Worm (Caenorhabditis elegans) whole organism, dauer: Measurements from ENCODE around the gene gln-6.

Experiments
- unc-62 ChIP-seq: sonication (generic microtip); optimal IDR thresholded peaks from 2 replicates; lab custom pipeline; 2017; ENCODE audit warnings: missing biosample characterization, missing genetic modification reagents, missing genetic modification characterization

The gln-6 gene

ce11 chrIV:9755713-9756112, 15.0 kb upstream of the gln-6 start:
- TF ChIP-seq unc-62 (GFP tag; lab: Kevin White, UChicago), result no peak

- TF ChIP-seq unc-62 (GFP tag; lab: Kevin White, UChicago), result no peak
Observed at ce11 chrIV:9748342-9748741, 7.6 kb upstream of the gln-6 start, which contains the start of gene C28D4.8. Gene C28D4.8, minus strand, starts transcription at chrIV:9748442.

ce11 chrIV:9746762-9747161, 6.1 kb upstream of the gln-6 start, which contains the start of gene C28D4.5:
Gene C28D4.5, minus strand, starts transcription at chrIV:9746862.
- TF ChIP-seq unc-62 (GFP tag; lab: Kevin White, UChicago), result no peak

ce11 chrIV:9744905-9745304, 4.2 kb upstream of the gln-6 start, which contains the start of gene C28D4.4:
Gene C28D4.4, minus strand, starts transcription at chrIV:9745005.
- no peak for TF ChIP-seq unc-62 (GFP tag; lab: Kevin White, UChicago)

ce11 chrIV:9742883-9743282, 2.2 kb upstream of the gln-6 start, which contains the start of gene C28D4.7:
Gene C28D4.7, minus strand, starts transcription at chrIV:9743147.
- no peak for TF ChIP-seq unc-62 (GFP tag; lab: Kevin White, UChicago)

ce11 chrIV:9739001-9739400, 1.7 kb downstream of the gln-6 start:
- no peak for TF ChIP-seq unc-62 (GFP tag; lab: Kevin White, UChicago)

ce11 chrIV:9738194-9738593, 2.5 kb downstream of the gln-6 start, which contains the start of gene C28D4.10:
Gene C28D4.10, plus strand, starts transcription at chrIV:9738494.
- no peak for TF ChIP-seq unc-62 (GFP tag; lab: Kevin White, UChicago)

- no peak for TF ChIP-seq unc-62 (GFP tag; lab: Kevin White, UChicago)
Observed at ce11 chrIV:9737204-9737790, 3.4 kb downstream of the gln-6 start, which contains the start of gene cka-1. Gene cka-1, minus strand, starts transcription at chrIV:9737621.

ce11 chrIV:9735750-9736149, 5.0 kb downstream of the gln-6 start:
- no peak for TF ChIP-seq unc-62 (GFP tag; lab: Kevin White, UChicago)

- TF ChIP-seq unc-62 (GFP tag; lab: Kevin White, UChicago), result no peak
Observed at ce11 chrIV:9734861-9735260, 5.8 kb downstream of the gln-6 start.

- TF ChIP-seq unc-62 (GFP tag; lab: Kevin White, UChicago), result no peak
Observed at ce11 chrIV:9733904-9734303, 6.8 kb downstream of the gln-6 start.

ce11 chrIV:9728376-9728775, 12.3 kb downstream of the gln-6 start, which contains the start of gene nhr-100:
Gene nhr-100, plus strand, starts transcription at chrIV:9728676.
- TF ChIP-seq unc-62 (GFP tag; lab: Kevin White, UChicago), result no peak

- TF ChIP-seq unc-62 (GFP tag; lab: Kevin White, UChicago), result no peak
Observed at ce11 chrIV:9727217-9727616, 13.5 kb downstream of the gln-6 start.

- TF ChIP-seq unc-62 (GFP tag; lab: Kevin White, UChicago), result no peak
Observed at ce11 chrIV:9725468-9725985, 15.2 kb downstream of the gln-6 start.

- no peak for TF ChIP-seq unc-62 (GFP tag; lab: Kevin White, UChicago)
Observed at ce11 chrIV:9724948-9725347, 15.8 kb downstream of the gln-6 start, which contains the start of the genes nhr-138 and C28D4.18. Gene nhr-138, plus strand, starts transcription at chrIV:9725251. Gene C28D4.18, plus strand, starts transcription at chrIV:9725280.

- no peak for TF ChIP-seq unc-62 (GFP tag; lab: Kevin White, UChicago)
Observed at ce11 chrIV:9723185-9723584, 17.5 kb downstream of the gln-6 start.

ce11 chrIV:9718396-9718795, 22.3 kb downstream of the gln-6 start:
- TF ChIP-seq unc-62 (GFP tag; lab: Kevin White, UChicago), result no peak
